Worm (Caenorhabditis elegans) whole organism, L1 larva: ENCODE measurements around the gene F35H8.1.

Experiments used
- C34B4.2 ChIP-seq: sonication (generic microtip); optimal IDR thresholded peaks from 2 replicates; lab custom pipeline; 2017; ENCODE audit warnings: mild to moderate bottlenecking, missing genetic modification characterization, missing compliant biosample characterization
- F16B12.6 ChIP-seq: fragments of 150-350 bp; optimal IDR thresholded peaks from 2 replicates; lab custom pipeline; 2014; ENCODE audit warnings: missing biosample characterization, missing genetic modification characterization
- aha-1 ChIP-seq: fragments of 150-350 bp; optimal IDR thresholded peaks from 2 replicates; lab custom pipeline; 2014; ENCODE audit warnings: missing biosample characterization, missing genetic modification characterization
- alr-1 ChIP-seq: fragments of 200-800 bp; sonication (Bioruptor generic); optimal IDR thresholded peaks from 2 replicates; lab custom pipeline; 2018; ENCODE audit warnings: borderline replicate concordance, mild to moderate bottlenecking, missing genetic modification characterization, missing compliant biosample characterization
- ceh-63 ChIP-seq: fragments of 200-800 bp; sonication (Bioruptor generic); optimal IDR thresholded peaks from 2 replicates; lab custom pipeline; 2018; ENCODE audit warnings: mild to moderate bottlenecking, missing genetic modification characterization, missing compliant biosample characterization
- ceh-8 ChIP-seq: fragments of 200-800 bp; sonication (Bioruptor generic); optimal IDR thresholded peaks from 2 replicates; lab custom pipeline; 2018; ENCODE audit warnings: mild to moderate bottlenecking, missing genetic modification characterization, moderate library complexity, missing compliant biosample characterization
- ceh-88 ChIP-seq: fragments of 200-800 bp; sonication (Bioruptor generic); IDR thresholded peaks from 2 replicates; pipeline ENCODE4 v1.3.6; 2022; ENCODE audit warnings: missing genetic modification characterization, missing compliant biosample characterization
- ceh-90 ChIP-seq: sonication (generic microtip); optimal IDR thresholded peaks from 2 replicates; lab custom pipeline; 2016; ENCODE audit warnings: missing genetic modification characterization, missing compliant biosample characterization
- dpl-1 ChIP-seq, 3 experiments: fragments of 150-350 bp in 2 of 3; sonication (generic microtip) in 1 of 3; optimal IDR thresholded peaks; 2 replicates each; lab custom pipeline; 2014 to 2017; ENCODE audit warnings: missing biosample characterization in 3 of 3, missing genetic modification characterization in 3 of 3, missing genetic modification reagents in 3 of 3
- dsc-1 ChIP-seq: sonication (generic microtip); optimal IDR thresholded peaks from 2 replicates; lab custom pipeline; 2016; ENCODE audit warnings: mild to moderate bottlenecking, missing genetic modification characterization, missing compliant biosample characterization
- efl-1 ChIP-seq, 4 experiments: fragments of 150-350 bp; optimal IDR thresholded peaks in 3 of 4; peaks in 1 of 4; 1 replicate in 1 of 4; 2 replicates in 3 of 4; lab custom pipeline; 2014; ENCODE audit warnings: missing biosample characterization in 2 of 4, missing genetic modification characterization in 2 of 4, missing genetic modification reagents in 2 of 4
- egl-13 ChIP-seq: sonication (generic microtip); optimal IDR thresholded peaks from 2 replicates; lab custom pipeline; 2016; ENCODE audit warnings: missing genotype, missing genetic modification reagents, missing genetic modification characterization, missing compliant biosample characterization
- egl-27 ChIP-seq, 2 experiments: fragments of 150-350 bp in 1 of 2; sonication (generic microtip); optimal IDR thresholded peaks; 3 replicates each; lab custom pipeline; 2017 to 2018; ENCODE audit warnings: missing biosample characterization in 2 of 2, missing genetic modification characterization in 2 of 2, missing genetic modification reagents in 2 of 2
- elt-2 ChIP-seq: sonication (generic microtip); optimal IDR thresholded peaks from 2 replicates; lab custom pipeline; 2016; ENCODE audit warnings: missing genetic modification characterization, mild to moderate bottlenecking, inconsistent platforms, missing compliant biosample characterization, missing genetic modification reagents
- grh-1 ChIP-seq: fragments of 200-800 bp; sonication (Bioruptor generic); IDR thresholded peaks from 2 replicates; pipeline ENCODE4 v1.3.6; 2022; ENCODE audit warnings: missing genetic modification reagents, missing genetic modification characterization, missing compliant biosample characterization
- hlh-17 ChIP-seq: fragments of 200-800 bp; sonication (Bioruptor generic); optimal IDR thresholded peaks from 2 replicates; lab custom pipeline; 2018; ENCODE audit warnings: missing genetic modification characterization, mild to moderate bottlenecking, missing compliant biosample characterization, moderate library complexity, borderline replicate concordance
- irx-1 ChIP-seq: sonication (generic microtip); optimal IDR thresholded peaks from 2 replicates; lab custom pipeline; 2016; ENCODE audit warnings: missing genetic modification characterization, missing compliant biosample characterization
- isw-1 ChIP-seq: fragments of 200-800 bp; sonication (Bioruptor generic); IDR thresholded peaks from 2 replicates; pipeline ENCODE4 v1.3.6; 2022; ENCODE audit warnings: missing genetic modification characterization, missing compliant biosample characterization
- jun-1 ChIP-seq: fragments of 150-350 bp; optimal IDR thresholded peaks from 2 replicates; lab custom pipeline; 2014; ENCODE audit warnings: missing biosample characterization, missing genetic modification reagents, missing genetic modification characterization
- lin-13 ChIP-seq: fragments of 150-350 bp; optimal IDR thresholded peaks from 2 replicates; lab custom pipeline; 2014; ENCODE audit warnings: missing biosample characterization, missing genetic modification reagents, missing genetic modification characterization
- lin-14 ChIP-seq: fragments of 200-800 bp; sonication (Bioruptor generic); optimal IDR thresholded peaks from 2 replicates; lab custom pipeline; 2018; ENCODE audit warnings: mild to moderate bottlenecking, missing genetic modification characterization, moderate library complexity, missing compliant biosample characterization
- lin-39 ChIP-seq: fragments of 150-350 bp; optimal IDR thresholded peaks from 2 replicates; lab custom pipeline; 2014; ENCODE audit warnings: missing biosample characterization, missing genetic modification reagents, missing genetic modification characterization
- lsy-2 ChIP-seq, 2 experiments: fragments of 150-350 bp; optimal IDR thresholded peaks; 2 replicates each; lab custom pipeline; 2014; ENCODE audit warnings: missing biosample characterization in 2 of 2, missing genetic modification characterization in 2 of 2
- mdl-1 ChIP-seq, 2 experiments: fragments of 150-350 bp; optimal IDR thresholded peaks; 2 replicates each; lab custom pipeline; 2014 to 2017; ENCODE audit warnings: missing biosample characterization in 2 of 2, missing genetic modification characterization in 2 of 2, inconsistent platforms in 1 of 2
- mef-2 ChIP-seq: fragments of 150-350 bp; optimal IDR thresholded peaks from 2 replicates; lab custom pipeline; 2014; ENCODE audit warnings: missing biosample characterization, missing genetic modification characterization
- mep-1 ChIP-seq: fragments of 150-350 bp; optimal IDR thresholded peaks from 2 replicates; lab custom pipeline; 2014; ENCODE audit warnings: missing biosample characterization, missing genetic modification characterization
- nhr-20 ChIP-seq: sonication (generic microtip); optimal IDR thresholded peaks from 2 replicates; lab custom pipeline; 2016; ENCODE audit warnings: mild to moderate bottlenecking, missing genetic modification characterization, missing compliant biosample characterization
- nhr-28 ChIP-seq: fragments of 150-350 bp; optimal IDR thresholded peaks from 2 replicates; lab custom pipeline; 2014; ENCODE audit warnings: missing biosample characterization, missing genetic modification characterization
- nhr-47 ChIP-seq: sonication (generic microtip); optimal IDR thresholded peaks from 2 replicates; lab custom pipeline; 2016; ENCODE audit warnings: mild to moderate bottlenecking, missing genetic modification characterization, moderate library complexity, missing compliant biosample characterization
- nhr-76 ChIP-seq: sonication (generic microtip); optimal IDR thresholded peaks from 2 replicates; lab custom pipeline; 2017; ENCODE audit warnings: missing biosample characterization, missing genetic modification characterization
- nhr-85 ChIP-seq: sonication (generic microtip); peaks from one replicate; lab custom pipeline; 2016; ENCODE audit warnings: missing genetic modification characterization, inconsistent platforms, missing compliant biosample characterization
- nhr-90 ChIP-seq: sonication (generic microtip); optimal IDR thresholded peaks from 2 replicates; lab custom pipeline; 2016; ENCODE audit warnings: mild to moderate bottlenecking, missing genetic modification characterization, missing compliant biosample characterization; ENCODE audit not compliant: poor library complexity
- pag-3 ChIP-seq: sonication (generic microtip); optimal IDR thresholded peaks from 2 replicates; lab custom pipeline; 2017; ENCODE audit warnings: missing genetic modification characterization, mild to moderate bottlenecking, missing compliant biosample characterization, antibody characterized with exemption, borderline replicate concordance; ENCODE audit not compliant: insufficient read depth
- pqm-1 ChIP-seq: sonication (generic microtip); optimal IDR thresholded peaks from 3 replicates; lab custom pipeline; 2017; ENCODE audit warnings: missing biosample characterization, missing genetic modification characterization
- snu-23 ChIP-seq: sonication (generic microtip); optimal IDR thresholded peaks from 2 replicates; lab custom pipeline; 2016; ENCODE audit warnings: missing genetic modification characterization, missing compliant biosample characterization
- sptf-1 ChIP-seq: fragments of 150-350 bp; optimal IDR thresholded peaks from 2 replicates; lab custom pipeline; 2014; ENCODE audit warnings: missing biosample characterization, missing genetic modification characterization
- swsn-7 ChIP-seq: sonication (generic microtip); optimal IDR thresholded peaks from 2 replicates; lab custom pipeline; 2016; ENCODE audit warnings: missing genetic modification characterization, missing compliant biosample characterization
- unc-130 ChIP-seq: fragments of 150-350 bp; optimal IDR thresholded peaks from 2 replicates; lab custom pipeline; 2017; ENCODE audit warnings: missing biosample characterization, missing genetic modification characterization, inconsistent platforms
- unc-62 ChIP-seq: fragments of 150-350 bp; optimal IDR thresholded peaks from 2 replicates; lab custom pipeline; 2014; ENCODE audit warnings: missing biosample characterization, missing genetic modification reagents, missing genetic modification characterization
- unc-86 ChIP-seq: sonication (generic microtip); optimal IDR thresholded peaks from 2 replicates; lab custom pipeline; 2016; ENCODE audit warnings: missing genetic modification characterization, missing compliant biosample characterization
- vab-15 ChIP-seq: sonication (generic microtip); optimal IDR thresholded peaks from 2 replicates; lab custom pipeline; 2017; ENCODE audit warnings: missing genotype, mild to moderate bottlenecking, missing genetic modification characterization, missing compliant biosample characterization
- xbp-1 ChIP-seq: sonication (generic microtip); optimal IDR thresholded peaks from 2 replicates; lab custom pipeline; 2016; ENCODE audit warnings: missing genetic modification characterization, missing compliant biosample characterization
- zag-1 ChIP-seq: fragments of 150-350 bp; optimal IDR thresholded peaks from 2 replicates; lab custom pipeline; 2014; ENCODE audit warnings: missing biosample characterization, missing genetic modification characterization
- ztf-11 ChIP-seq, 2 experiments: sonication (generic microtip); optimal IDR thresholded peaks; 2 replicates each; lab custom pipeline; 2016 to 2017; ENCODE audit warnings: missing genetic modification characterization in 2 of 2, missing biosample characterization in 1 of 2, missing compliant biosample characterization in 1 of 2
- ztf-4 ChIP-seq: fragments of 150-350 bp; optimal IDR thresholded peaks from 2 replicates; lab custom pipeline; 2014; ENCODE audit warnings: missing biosample characterization, missing genetic modification characterization

Gene F35H8.1

DNA sequence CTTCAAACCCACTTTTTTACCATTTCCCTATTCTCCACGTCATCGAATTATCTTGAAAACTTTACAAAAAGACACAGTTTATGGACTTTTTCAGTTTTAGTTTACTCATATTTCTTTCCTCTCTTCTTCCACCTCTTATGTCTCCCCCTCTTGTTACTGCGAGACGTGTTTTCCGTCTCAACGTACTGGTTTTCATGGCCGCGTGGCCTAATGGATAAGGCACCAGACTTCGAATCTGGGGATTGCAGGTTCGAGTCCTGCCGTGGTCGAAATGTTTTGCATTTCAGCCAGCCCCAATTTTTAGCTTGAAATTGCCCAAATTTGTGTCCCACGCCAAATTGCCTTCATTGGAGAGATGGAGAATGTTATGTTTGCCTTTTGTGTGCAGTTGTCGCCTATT is 13.0 kb upstream of the F35H8.1 start (continued):
- TF ChIP-seq lin-39 (no peak), hlh-17 (GFP tag; lab: Kevin White, UChicago) (no peak), lin-14 (GFP tag; lab: Kevin White, UChicago) (peak; percentile 50), nhr-85 (tag; lab: Kevin White, UChicago) (peak; percentile 86), unc-130 (tag; lab: Kevin White, UChicago) (peak; percentile 12), ztf-11 (tag; optimal IDR thresholded peaks at IDR 0.05; lab: Kevin White, UChicago) (no peak), egl-13 (tag; lab: Kevin White, UChicago) (no peak), dsc-1 (tag; lab: Kevin White, UChicago) (peak; percentile 23), lin-13 (GFP tag; lab: Kevin White, UChicago) (peak; percentile 7), jun-1 (peak; percentile 6), pag-3 (tag; lab: Kevin White, UChicago) (no peak), ceh-63 (no peak), C34B4.2 (tag; lab: Kevin White, UChicago) (no peak), aha-1 (tag; lab: Kevin White, UChicago) (no peak), swsn-7 (tag; lab: Kevin White, UChicago) (peak; percentile 26), mef-2 (no peak), elt-2 (tag; lab: Kevin White, UChicago) (no peak), ceh-88 (no peak), F16B12.6 (no peak), lsy-2 (tag; optimal IDR thresholded peaks at IDR 0.05; lab: Kevin White, UChicago) (peak; percentile 6 to 53), grh-1 (GFP tag; lab: Robert Waterston, UW) (no peak), nhr-90 (no peak), ceh-90 (tag; lab: Kevin White, UChicago) (no peak), pqm-1 (tag; lab: Kevin White, UChicago) (no peak), mep-1 (tag; lab: Kevin White, UChicago) (peak; percentile 36), efl-1 (optimal IDR thresholded peaks at IDR 0.05; lab: Kevin White, UChicago) (peak; percentile 21 to 28), efl-1 (GFP tag; optimal IDR thresholded peaks at IDR 0.05 in 1 of 2; lab: Kevin White, UChicago) (peak; percentile 4 to 95), nhr-47 (peak; percentile 49), ceh-8 (GFP tag; lab: Kevin White, UChicago) (no peak), sptf-1 (no peak), mdl-1 (tag; optimal IDR thresholded peaks at IDR 0.05; lab: Kevin White, UChicago) (peak in 1 of 2 experiments; percentile 13), dpl-1 (GFP tag; optimal IDR thresholded peaks at IDR 0.05; lab: Kevin White, UChicago) (peak in 2 of 3 experiments; percentile 6 to 27), snu-23 (peak; percentile 53), vab-15 (no peak), nhr-20 (tag; lab: Kevin White, UChicago) (peak; percentile 46), unc-62 (GFP tag; lab: Kevin White, UChicago) (no peak), ztf-4 (no peak), unc-86 (no peak), isw-1 (GFP tag; lab: Robert Waterston, UW) (no peak), alr-1 (tag; lab: Kevin White, UChicago) (no peak), egl-27 (tag; optimal IDR thresholded peaks at IDR 0.05; lab: Kevin White, UChicago) (no peak), xbp-1 (tag; lab: Kevin White, UChicago) (peak; percentile 25), nhr-28 (no peak), irx-1 (tag; lab: Kevin White, UChicago) (no peak), zag-1 (tag; lab: Kevin White, UChicago) (no peak), nhr-76 (tag; lab: Kevin White, UChicago) (no peak)
